Worm (Caenorhabditis elegans): ENCODE data around the gene R11D1.7.
A peak's percentile ranks its signal among the peaks of the same experiment; 100 is the strongest.

R11D1.7 gene

DNA sequence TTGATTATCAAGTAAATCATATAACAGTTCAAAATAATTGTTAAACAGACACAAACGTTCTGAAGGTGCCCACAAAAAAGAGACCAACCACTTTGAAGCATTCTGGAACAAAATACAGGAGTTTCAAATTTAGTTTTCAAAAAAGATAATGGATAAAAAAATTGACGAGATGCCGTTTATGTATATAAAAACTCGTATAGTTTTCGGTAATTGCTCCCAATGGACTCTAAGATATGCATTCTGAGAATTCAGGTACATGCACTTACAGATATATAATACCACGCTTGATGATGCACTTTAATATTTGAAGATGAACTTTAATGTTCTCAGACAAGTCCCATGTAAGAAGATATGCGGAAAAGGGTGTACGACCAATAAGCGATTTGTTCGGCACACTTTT, 1.2 kb upstream of the R11D1.7 start, which contains the start of gene str-181:
str-181 (minus strand) TSS at position 101 of the 400 bp plus-strand sequence.
- TF ChIP-seq R02D3.7 (tag; optimal IDR thresholded peaks at IDR 0.05) (no peak), ztf-11 (tag; optimal IDR thresholded peaks at IDR 0.05) (no peak), fos-1 (tag; optimal IDR thresholded peaks at IDR 0.05) (no peak)

DNA sequence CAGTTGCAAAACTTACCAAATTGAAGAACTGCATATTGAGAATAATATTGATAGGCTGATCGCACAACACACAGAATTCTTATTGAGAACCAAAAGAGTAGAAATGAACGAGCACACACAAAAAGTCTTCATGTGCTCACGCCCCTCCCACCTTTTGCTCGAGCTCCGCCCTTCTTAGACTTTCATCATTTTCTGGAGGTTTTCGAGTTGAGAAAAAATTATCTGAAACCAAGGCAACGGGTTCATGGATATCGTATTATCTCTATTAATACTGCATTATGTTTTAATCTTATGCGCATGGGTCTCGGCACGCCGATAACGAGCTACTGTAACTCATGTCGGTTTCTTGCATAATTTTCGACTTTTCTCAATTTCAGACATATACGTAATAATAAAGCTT, 6.1 kb downstream of the R11D1.7 start, which contains the start of gene R11D1.12:
R11D1.12 (minus strand) TSS at position 101 of the 400 bp plus-strand sequence.
- no peak for TF ChIP-seq nhr-10 (tag; optimal IDR thresholded peaks at IDR 0.05)
- no peak for TF ChIP-seq nhr-21 (tag; optimal IDR thresholded peaks at IDR 0.05)
- no peak for TF ChIP-seq C34F6.9 (tag; optimal IDR thresholded peaks at IDR 0.05)
- TF ChIP-seq ceh-16 (tag; optimal IDR thresholded peaks at IDR 0.05): no peak
- TF ChIP-seq ztf-1 (GFP tag; conservative IDR thresholded peaks at IDR 0.05): no peak
- no peak for TF ChIP-seq Y55F3AM.14 (GFP tag; optimal IDR thresholded peaks at IDR 0.05)
- TF ChIP-seq mbf-1 (tag; optimal IDR thresholded peaks at IDR 0.05): no peak
- TF ChIP-seq alr-1 (tag; optimal IDR thresholded peaks at IDR 0.05): no peak
- TF ChIP-seq lsy-2 (tag; optimal IDR thresholded peaks at IDR 0.05): no peak

DNA sequence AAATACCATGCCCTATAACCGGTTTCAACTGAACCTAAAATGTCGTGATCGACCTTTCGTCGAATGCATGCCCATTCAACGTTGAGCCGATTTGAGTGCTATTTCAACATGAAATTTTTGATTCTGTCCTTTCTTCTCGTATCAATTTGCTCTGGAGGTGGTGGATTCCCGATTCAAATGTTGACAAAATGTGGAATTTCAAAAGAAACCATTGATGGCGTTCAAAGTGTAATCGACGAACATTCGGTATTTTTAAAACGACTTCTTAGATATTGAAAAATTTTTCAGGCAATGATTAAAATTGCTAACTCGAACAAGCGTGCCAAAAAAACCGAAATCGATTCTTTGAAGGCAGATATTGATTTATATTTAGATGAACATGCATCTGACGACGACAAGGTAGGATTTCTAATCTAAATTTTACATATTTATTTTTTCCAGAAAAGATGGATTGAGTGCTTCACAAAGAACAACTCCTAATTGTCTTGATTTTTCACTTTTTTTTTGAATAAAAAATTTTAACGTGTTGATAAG, 7.4 kb downstream of the R11D1.7 start, which contains the start of gene R11D1.13:
R11D1.13 (plus strand) TSS at position 51 of the 534 bp plus-strand sequence.
- TF ChIP-seq ztf-1 (GFP tag; conservative IDR thresholded peaks at IDR 0.05) (no peak), nhr-12 (tag; optimal IDR thresholded peaks at IDR 0.05) (no peak), mbf-1 (tag; optimal IDR thresholded peaks at IDR 0.05) (no peak), nhr-237 (tag; optimal IDR thresholded peaks at IDR 0.05) (no peak), unc-55 (GFP tag; optimal IDR thresholded peaks at IDR 0.05) (no peak), mab-5 (tag; optimal IDR thresholded peaks at IDR 0.05) (no peak), ceh-82 (tag; optimal IDR thresholded peaks at IDR 0.05) (no peak), aly-2 (tag; optimal IDR thresholded peaks at IDR 0.05) (no peak), sma-3 (GFP tag; optimal IDR thresholded peaks at IDR 0.05) (no peak), ztf-4 (tag; optimal IDR thresholded peaks at IDR 0.05) (no peak), nhr-25 (tag; optimal IDR thresholded peaks at IDR 0.05) (no peak), nhr-23 (tag; optimal IDR thresholded peaks at IDR 0.05) (no peak), elt-3 (tag; optimal IDR thresholded peaks at IDR 0.05) (no peak), nhr-11 (tag; optimal IDR thresholded peaks at IDR 0.05) (no peak), crh-2 (tag; optimal IDR thresholded peaks at IDR 0.05) (no peak), unc-39 (tag; optimal IDR thresholded peaks at IDR 0.05) (no peak), lsy-2 (tag; optimal IDR thresholded peaks at IDR 0.05) (no peak), mdl-1 (tag; optimal IDR thresholded peaks at IDR 0.05) (no peak)

DNA sequence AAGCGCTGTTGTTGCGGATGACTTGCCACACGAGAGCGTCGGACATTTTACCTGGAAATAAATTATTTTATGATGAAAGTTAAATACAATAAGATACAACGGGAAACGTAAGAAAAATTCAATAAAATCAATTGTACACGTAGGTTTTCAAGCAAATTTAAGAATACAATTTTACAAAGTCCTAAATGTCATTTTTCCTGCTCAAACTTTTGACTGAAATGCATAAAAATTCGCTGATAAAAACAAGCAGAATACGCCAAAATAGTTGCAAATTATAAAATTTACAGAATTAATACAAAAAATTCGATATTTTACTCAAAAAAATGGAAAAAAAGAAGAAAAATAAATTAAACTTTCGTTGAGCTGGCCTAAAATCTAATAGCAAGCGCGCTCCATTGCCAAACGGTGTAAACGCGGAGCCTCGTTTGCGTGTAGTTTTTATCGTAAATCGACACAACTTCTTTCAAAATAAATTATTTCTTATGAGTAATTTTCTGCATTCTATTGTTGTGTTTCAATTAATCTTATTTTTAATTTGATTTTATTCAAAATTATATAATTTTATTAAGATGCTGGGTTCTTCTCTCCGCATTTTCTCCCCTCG, 8.4 kb downstream of the R11D1.7 start, which contains the start of the genes rpl-28 and mrpl-49:
rpl-28 (minus strand) TSS at position 51 of the 604 bp plus-strand sequence.
mrpl-49 (plus strand) TSS at position 570 of the 604 bp plus-strand sequence.
- TF ChIP-seq skn-1 (tag; optimal IDR thresholded peaks at IDR 0.05) (peak; percentile 49), nhr-21 (tag; optimal IDR thresholded peaks at IDR 0.05) (peak; percentile 75), ztf-11 (tag; optimal IDR thresholded peaks at IDR 0.05) (no peak), nhr-25 (tag; optimal IDR thresholded peaks at IDR 0.05) (no peak), lin-39 (tag; optimal IDR thresholded peaks at IDR 0.05) (no peak), ZK546.5 (tag; optimal IDR thresholded peaks at IDR 0.05) (no peak), nhr-6 (tag; optimal IDR thresholded peaks at IDR 0.05) (no peak), ztf-4 (tag; optimal IDR thresholded peaks at IDR 0.05) (peak; percentile 70), ama-1 (optimal IDR thresholded peaks at IDR 0.05) (peak; percentile 50), F13H6.1 (tag; optimal IDR thresholded peaks at IDR 0.05) (peak; percentile 72), unc-55 (GFP tag; optimal IDR thresholded peaks at IDR 0.05) (peak; percentile 98), mab-5 (tag; optimal IDR thresholded peaks at IDR 0.05) (peak; percentile 82), elt-1 (tag; optimal IDR thresholded peaks at IDR 0.05) (no peak), peb-1 (tag; optimal IDR thresholded peaks at IDR 0.05) (no peak), dmd-4 (tag; optimal IDR thresholded peaks at IDR 0.05) (no peak), ceh-16 (tag; optimal IDR thresholded peaks at IDR 0.05) (peak; percentile 40), lin-11 (tag; optimal IDR thresholded peaks at IDR 0.05) (peak; percentile 85), nhr-23 (tag; optimal IDR thresholded peaks at IDR 0.05) (no peak), sma-3 (GFP tag; optimal IDR thresholded peaks at IDR 0.05) (peak; percentile 80), crh-2 (tag; optimal IDR thresholded peaks at IDR 0.05) (peak; percentile 91), Y55F3AM.14 (GFP tag; optimal IDR thresholded peaks at IDR 0.05) (no peak), unc-39 (tag; optimal IDR thresholded peaks at IDR 0.05) (no peak), alr-1 (tag; optimal IDR thresholded peaks at IDR 0.05) (no peak), ceh-82 (tag; optimal IDR thresholded peaks at IDR 0.05) (peak; percentile 2), sem-4 (tag; optimal IDR thresholded peaks at IDR 0.05) (peak; percentile 78), zag-1 (tag; optimal IDR thresholded peaks at IDR 0.05) (peak; percentile 36), nhr-77 (tag; optimal IDR thresholded peaks at IDR 0.05) (no peak), nhr-237 (tag; optimal IDR thresholded peaks at IDR 0.05) (no peak), nhr-11 (tag; optimal IDR thresholded peaks at IDR 0.05) (no peak), snpc-4 (tag; optimal IDR thresholded peaks at IDR 0.05) (peak; percentile 83), aly-2 (tag; optimal IDR thresholded peaks at IDR 0.05) (no peak), blmp-1 (tag; optimal IDR thresholded peaks at IDR 0.05; ENCODE audit: insufficient read depth) (peak; percentile 74), lsy-2 (tag; optimal IDR thresholded peaks at IDR 0.05) (peak; percentile 64 to 93), fos-1 (tag; optimal IDR thresholded peaks at IDR 0.05) (peak; percentile 86), unc-62 (GFP tag; optimal IDR thresholded peaks at IDR 0.05) (no peak), gmeb-1 (tag; optimal IDR thresholded peaks at IDR 0.05) (peak; percentile 85), nhr-10 (tag; optimal IDR thresholded peaks at IDR 0.05) (no peak), C34F6.9 (tag; optimal IDR thresholded peaks at IDR 0.05) (peak; percentile 96)
